Worm (Caenorhabditis elegans) whole organism, early embryonic: ENCODE data around the gene C05C12.5.

Source experiments
- F13C5.2 ChIP-seq: sonication (generic microtip); optimal IDR thresholded peaks from 2 replicates; lab custom pipeline; 2017; ENCODE audit warnings: mild to moderate bottlenecking, missing genetic modification characterization, inconsistent platforms, missing compliant biosample characterization
- aly-1 ChIP-seq: sonication (generic microtip); optimal IDR thresholded peaks from 2 replicates; lab custom pipeline; 2016; ENCODE audit warnings: missing genetic modification characterization, missing compliant biosample characterization
- ama-1 ChIP-seq: fragments of 150-350 bp; optimal IDR thresholded peaks from 2 replicates; lab custom pipeline; 2014
- ceh-13 ChIP-seq: fragments of 200-800 bp; sonication (Bioruptor generic); optimal IDR thresholded peaks from 2 replicates; lab custom pipeline; 2018; ENCODE audit warnings: mild to moderate bottlenecking, missing genetic modification characterization, missing compliant biosample characterization
- ceh-36 ChIP-seq: sonication (generic microtip); optimal IDR thresholded peaks from 2 replicates; lab custom pipeline; 2016; ENCODE audit warnings: missing genetic modification characterization, inconsistent platforms, missing compliant biosample characterization
- flt-1 ChIP-seq: fragments of 200-800 bp; sonication (Bioruptor generic); IDR thresholded peaks from 2 replicates; pipeline ENCODE4 v1.3.6; 2022; ENCODE audit warnings: missing genetic modification characterization, missing compliant biosample characterization
- pes-1 ChIP-seq: fragments of 200-800 bp; sonication (Bioruptor generic); IDR thresholded peaks from 2 replicates; pipeline ENCODE4 v1.3.6; 2022; ENCODE audit warnings: missing genetic modification reagents, missing genetic modification characterization, missing compliant biosample characterization
- scrt-1 ChIP-seq: fragments of 200-800 bp; sonication (Bioruptor generic); IDR thresholded peaks from 2 replicates; pipeline ENCODE4 v1.3.6; 2022; ENCODE audit warnings: missing genetic modification characterization, missing compliant biosample characterization
- sea-1 ChIP-seq: fragments of 200-800 bp; sonication (Bioruptor generic); conservative IDR thresholded peaks from 2 replicates; pipeline ENCODE4 v1.3.6; 2022; ENCODE audit warnings: missing genetic modification characterization, missing compliant biosample characterization
- tbx-11 ChIP-seq: fragments of 200-800 bp; sonication (Bioruptor generic); IDR thresholded peaks from 2 replicates; pipeline ENCODE4 v1.3.6; 2022; ENCODE audit warnings: missing genetic modification characterization, missing compliant biosample characterization
- tra-4 ChIP-seq: sonication (generic microtip); optimal IDR thresholded peaks from 2 replicates; lab custom pipeline; 2017; ENCODE audit warnings: missing genetic modification characterization, missing compliant biosample characterization

DNA sequence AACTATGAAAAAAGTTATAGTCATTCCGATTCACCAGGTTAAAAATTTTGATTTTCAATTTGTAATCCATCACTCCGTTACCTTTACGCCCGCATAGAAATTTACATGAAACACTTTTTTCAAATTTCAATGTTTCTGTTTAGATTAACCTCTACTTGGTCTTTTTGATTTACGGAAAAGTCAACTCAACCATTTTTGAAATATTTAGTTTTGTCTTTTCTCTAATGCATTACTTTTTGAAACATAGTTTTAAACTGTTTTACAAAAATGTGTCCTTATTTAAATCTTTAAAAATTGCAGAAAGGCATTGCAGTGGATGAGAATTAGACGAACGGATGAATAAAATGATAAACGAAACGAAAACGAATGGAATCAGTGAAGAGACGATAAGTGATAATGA lies 12.2 kb upstream of the C05C12.5 start, which contains the start of gene gtl-2:
- no peak for TF ChIP-seq flt-1
- TF ChIP-seq F13C5.2 (tag; lab: Kevin White, UChicago): no peak
- TF ChIP-seq ceh-13 (GFP tag; lab: Kevin White, UChicago): no peak
- no peak for TF ChIP-seq tbx-11 (GFP tag; lab: Robert Waterston, UW)
- no peak for TF ChIP-seq ama-1
- TF ChIP-seq ceh-36: no peak
- TF ChIP-seq pes-1 (GFP tag; lab: Robert Waterston, UW): no peak
- TF ChIP-seq aly-1 (tag; lab: Kevin White, UChicago): no peak
- no peak for TF ChIP-seq sea-1
- TF ChIP-seq scrt-1 (GFP tag; lab: Robert Waterston, UW): no peak
- no peak for TF ChIP-seq tra-4 (tag; lab: Kevin White, UChicago)
